Worm (Caenorhabditis elegans) whole organism, late embryonic: ENCODE measurements around the gene rnp-4.

Experiments used
- ceh-9 ChIP-seq: sonication (generic microtip); optimal IDR thresholded peaks from 2 replicates; lab custom pipeline; 2016; ENCODE audit warnings: mild to moderate bottlenecking, missing genetic modification characterization, inconsistent platforms, missing compliant biosample characterization
- ets-4 ChIP-seq: sonication (generic microtip); optimal IDR thresholded peaks from 2 replicates; lab custom pipeline; 2016; ENCODE audit warnings: missing genetic modification characterization, missing compliant biosample characterization
- pros-1 ChIP-seq: fragments of 150-350 bp; optimal IDR thresholded peaks from 2 replicates; lab custom pipeline; 2014; ENCODE audit warnings: missing biosample characterization, missing genetic modification reagents, missing genetic modification characterization

DNA sequence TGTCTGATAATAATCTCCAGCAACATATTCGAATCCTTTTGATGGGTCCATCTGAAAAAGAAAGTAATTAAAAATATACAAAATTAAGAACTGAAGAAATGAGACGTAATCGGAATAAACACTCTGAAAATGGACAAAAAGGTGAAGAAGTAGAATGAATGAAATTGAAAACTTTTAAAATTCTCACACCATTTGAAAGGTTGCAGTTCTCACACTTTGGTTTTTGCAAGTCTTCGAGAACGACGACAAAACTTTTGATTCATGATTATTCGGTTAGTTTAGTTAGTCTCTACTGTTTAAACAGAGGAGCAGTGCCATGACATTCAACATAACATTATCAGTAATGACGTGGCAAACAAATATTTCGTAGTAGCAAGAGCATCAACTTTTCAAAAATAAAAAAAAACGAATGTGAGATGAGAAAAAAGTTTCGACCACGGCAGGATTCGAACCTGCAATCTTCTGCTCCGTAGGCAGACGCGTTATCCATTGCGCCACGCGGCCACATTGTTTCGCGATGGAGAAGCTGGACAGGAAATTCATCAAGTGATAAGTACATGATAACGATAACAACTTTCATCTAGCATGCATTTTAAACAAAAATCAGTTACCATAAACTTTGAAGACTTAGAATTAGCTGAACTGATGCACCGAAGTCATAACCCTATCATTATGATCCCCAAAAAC lies 44.0 kb downstream of the rnp-4 start, which contains the start of gene ceh-43:
- no peak for TF ChIP-seq ceh-9 (tag; lab: Kevin White, UChicago)
- TF ChIP-seq pros-1 = no peak
- TF ChIP-seq ets-4 = no peak
